Worm (Caenorhabditis elegans) whole organism, L4 larva: ENCODE results near the gene par-4.

ENCODE experiments used
- F26F4.8 ChIP-seq: fragments of 200-800 bp; sonication (Bioruptor generic); conservative IDR thresholded peaks from 2 replicates; pipeline ENCODE4 v1.3.6; 2022; ENCODE audit warnings: missing genetic modification characterization, missing compliant biosample characterization
- F49E8.2 ChIP-seq: sonication (generic microtip); optimal IDR thresholded peaks from 2 replicates; lab custom pipeline; 2016; ENCODE audit warnings: missing compliant biosample characterization, mild to moderate bottlenecking, missing genetic modification characterization, borderline replicate concordance
- Y105C5A.15 ChIP-seq: fragments of 200-800 bp; sonication (Bioruptor generic); IDR thresholded peaks from 2 replicates; pipeline ENCODE4 v1.3.6; 2022; ENCODE audit warnings: missing genetic modification characterization, missing compliant biosample characterization
- ZK546.5 ChIP-seq, 2 experiments: sonication (generic microtip); optimal IDR thresholded peaks; 2 replicates each; lab custom pipeline; 2017; ENCODE audit warnings: missing biosample characterization in 2 of 2, missing genetic modification characterization in 2 of 2
- aha-1 ChIP-seq: fragments of 150-350 bp; peaks from one replicate; lab custom pipeline; 2014; ENCODE audit warnings: missing biosample characterization, missing genetic modification characterization
- arid-1 ChIP-seq: fragments of 200-800 bp; sonication (Bioruptor generic); conservative IDR thresholded peaks from 2 replicates; pipeline ENCODE4 v1.3.6; 2022; ENCODE audit warnings: missing genetic modification reagents, missing genetic modification characterization, missing compliant biosample characterization
- attf-4 ChIP-seq: sonication (generic microtip); optimal IDR thresholded peaks from 3 replicates; lab custom pipeline; 2017; ENCODE audit warnings: missing biosample characterization, missing genetic modification characterization
- ceh-20 ChIP-seq: fragments of 200-800 bp; sonication (Bioruptor generic); IDR thresholded peaks from 2 replicates; pipeline ENCODE4 v1.3.6; 2022; ENCODE audit warnings: missing genetic modification reagents, missing genetic modification characterization, missing compliant biosample characterization
- ceh-28 ChIP-seq: fragments of 150-350 bp; optimal IDR thresholded peaks from 2 replicates; lab custom pipeline; 2014; ENCODE audit warnings: missing biosample characterization, missing genetic modification reagents, missing genetic modification characterization
- ceh-32 ChIP-seq: sonication (generic microtip); optimal IDR thresholded peaks from 2 replicates; lab custom pipeline; 2016; ENCODE audit warnings: mild to moderate bottlenecking, missing genetic modification characterization, missing compliant biosample characterization; ENCODE audit not compliant: poor library complexity
- ceh-44 ChIP-seq: fragments of 200-800 bp; sonication (Bioruptor generic); IDR thresholded peaks from 2 replicates; pipeline ENCODE4 v1.3.6; 2022; ENCODE audit warnings: missing genetic modification reagents, missing genetic modification characterization, missing compliant biosample characterization
- ces-1 ChIP-seq: fragments of 150-350 bp; sonication (generic microtip); optimal IDR thresholded peaks from 4 replicates; lab custom pipeline; 2014; ENCODE audit warnings: missing biosample characterization, missing genetic modification reagents, missing genetic modification characterization
- daf-12 ChIP-seq: fragments of 150-350 bp; optimal IDR thresholded peaks from 2 replicates; lab custom pipeline; 2014; ENCODE audit warnings: missing biosample characterization, missing genetic modification reagents, missing genetic modification characterization
- dpl-1 ChIP-seq: fragments of 150-350 bp; optimal IDR thresholded peaks from 2 replicates; lab custom pipeline; 2014; ENCODE audit warnings: missing biosample characterization, missing genetic modification reagents, missing genetic modification characterization
- dve-1 ChIP-seq: sonication (generic microtip); optimal IDR thresholded peaks from 2 replicates; lab custom pipeline; 2017; ENCODE audit warnings: antibody characterized with exemption, mild to moderate bottlenecking, missing genetic modification characterization, missing compliant biosample characterization; ENCODE audit not compliant: insufficient read depth
- fkh-10 ChIP-seq: fragments of 150-350 bp; optimal IDR thresholded peaks from 2 replicates; lab custom pipeline; 2014; ENCODE audit warnings: missing biosample characterization, missing genetic modification reagents, missing genetic modification characterization
- hif-1 ChIP-seq, 2 experiments: sonication (generic microtip); optimal IDR thresholded peaks; 2 replicates each; lab custom pipeline; 2016 to 2017; ENCODE audit warnings: missing compliant biosample characterization in 2 of 2, missing genetic modification characterization in 2 of 2, missing genetic modification reagents in 2 of 2, missing genotype in 2 of 2, mild to moderate bottlenecking in 1 of 2
- hlh-11 ChIP-seq: fragments of 200-800 bp; sonication (Bioruptor generic); optimal IDR thresholded peaks from 2 replicates; lab custom pipeline; 2018; ENCODE audit warnings: mild to moderate bottlenecking, missing genetic modification characterization, missing compliant biosample characterization
- hlh-30 ChIP-seq: sonication (generic microtip); optimal IDR thresholded peaks from 2 replicates; lab custom pipeline; 2017; ENCODE audit warnings: antibody characterized with exemption, mild to moderate bottlenecking, missing genetic modification characterization, missing compliant biosample characterization; ENCODE audit not compliant: insufficient read depth
- hmg-1.1 ChIP-seq: fragments of 200-800 bp; sonication (Bioruptor generic); IDR thresholded peaks from 2 replicates; pipeline ENCODE4 v1.3.6; 2022; ENCODE audit warnings: missing genetic modification reagents, missing genetic modification characterization, missing compliant biosample characterization
- jun-1 ChIP-seq: fragments of 150-350 bp; optimal IDR thresholded peaks from 2 replicates; lab custom pipeline; 2014; ENCODE audit warnings: missing biosample characterization, missing genetic modification reagents, missing genetic modification characterization
- lim-7 ChIP-seq: fragments of 200-800 bp; sonication (Bioruptor generic); IDR thresholded peaks from 2 replicates; pipeline ENCODE4 v1.3.6; 2022; ENCODE audit warnings: missing genetic modification characterization, missing compliant biosample characterization
- lin-13 ChIP-seq: fragments of 150-350 bp; optimal IDR thresholded peaks from 2 replicates; lab custom pipeline; 2014; ENCODE audit warnings: missing biosample characterization, missing genetic modification reagents, missing genetic modification characterization
- lin-38 ChIP-seq: fragments of 200-800 bp; sonication (Bioruptor generic); IDR thresholded peaks from 2 replicates; pipeline ENCODE4 v1.3.6; 2022; ENCODE audit warnings: missing genetic modification reagents, missing genetic modification characterization, missing compliant biosample characterization
- lin-39 ChIP-seq: fragments of 150-350 bp; optimal IDR thresholded peaks from 2 replicates; lab custom pipeline; 2014; ENCODE audit warnings: missing biosample characterization, missing genetic modification reagents, missing genetic modification characterization
- lir-3 ChIP-seq: sonication (generic microtip); optimal IDR thresholded peaks from 2 replicates; lab custom pipeline; 2016; ENCODE audit warnings: mild to moderate bottlenecking, missing genetic modification characterization, missing compliant biosample characterization
- lsy-2 ChIP-seq, 2 experiments: fragments of 150-350 bp in 1 of 2; sonication (generic microtip) in 1 of 2; optimal IDR thresholded peaks; 2 replicates each; lab custom pipeline; 2014 to 2017; ENCODE audit warnings: missing biosample characterization in 2 of 2, missing genetic modification characterization in 2 of 2
- mdt-29 ChIP-seq: fragments of 200-800 bp; sonication (Bioruptor generic); IDR thresholded peaks from 2 replicates; pipeline ENCODE4 v1.3.6; 2022; ENCODE audit warnings: missing genetic modification reagents, missing genetic modification characterization, missing compliant biosample characterization
- mep-1 ChIP-seq: fragments of 150-350 bp; sonication (generic microtip); optimal IDR thresholded peaks from 3 replicates; lab custom pipeline; 2014; ENCODE audit warnings: missing biosample characterization, missing genetic modification characterization
- mes-2 ChIP-seq: sonication (generic microtip); optimal IDR thresholded peaks from 2 replicates; lab custom pipeline; 2016; ENCODE audit warnings: missing genotype, mild to moderate bottlenecking, missing genetic modification characterization, missing compliant biosample characterization; ENCODE audit not compliant: poor library complexity, severe bottlenecking
- nhr-102 ChIP-seq: sonication (generic microtip); optimal IDR thresholded peaks from 2 replicates; lab custom pipeline; 2016; ENCODE audit warnings: mild to moderate bottlenecking, missing genetic modification characterization, moderate library complexity, missing compliant biosample characterization
- nhr-28 ChIP-seq: fragments of 150-350 bp; optimal IDR thresholded peaks from 2 replicates; lab custom pipeline; 2014; ENCODE audit warnings: missing biosample characterization, missing genetic modification characterization
- nhr-41 ChIP-seq: fragments of 200-800 bp; sonication (Bioruptor generic); IDR thresholded peaks from 2 replicates; pipeline ENCODE4 v1.3.6; 2022; ENCODE audit warnings: missing genetic modification reagents, missing genetic modification characterization, missing compliant biosample characterization
- nhr-48 ChIP-seq: sonication (generic microtip); optimal IDR thresholded peaks from 2 replicates; lab custom pipeline; 2016; ENCODE audit warnings: mild to moderate bottlenecking, missing genetic modification characterization, missing compliant biosample characterization
- php-3 ChIP-seq: fragments of 200-800 bp; sonication (Bioruptor generic); IDR thresholded peaks from 2 replicates; pipeline ENCODE4 v1.3.6; 2022; ENCODE audit warnings: missing genetic modification reagents, missing genetic modification characterization, missing compliant biosample characterization
- pqm-1 ChIP-seq: sonication (generic microtip); optimal IDR thresholded peaks from 2 replicates; lab custom pipeline; 2017; ENCODE audit warnings: missing biosample characterization, missing genetic modification characterization
- rbr-2 ChIP-seq: sonication (generic microtip); optimal IDR thresholded peaks from 2 replicates; lab custom pipeline; 2016; ENCODE audit warnings: missing genotype, missing genetic modification characterization, missing compliant biosample characterization
- sdz-12 ChIP-seq: fragments of 200-800 bp; sonication (Bioruptor generic); optimal IDR thresholded peaks from 2 replicates; lab custom pipeline; 2018; ENCODE audit warnings: mild to moderate bottlenecking, missing genetic modification characterization, missing compliant biosample characterization
- snpc-4 ChIP-seq: fragments of 150-350 bp; optimal IDR thresholded peaks from 2 replicates; lab custom pipeline; 2014; ENCODE audit warnings: missing biosample characterization, missing genetic modification characterization
- tra-1 ChIP-seq: fragments of 200-800 bp; sonication (Bioruptor generic); IDR thresholded peaks from 2 replicates; pipeline ENCODE4 v1.3.6; 2022; ENCODE audit warnings: missing genetic modification reagents, missing genetic modification characterization, missing compliant biosample characterization
- unc-62 ChIP-seq, 3 experiments: fragments of 150-350 bp in 1 of 3; sonication (generic microtip); optimal IDR thresholded peaks in 2 of 3; peaks in 1 of 3; 1 replicate in 1 of 3; 2 replicates in 2 of 3; lab custom pipeline; 2014 to 2017; ENCODE audit warnings: missing biosample characterization in 3 of 3, missing genetic modification characterization in 3 of 3, missing genetic modification reagents in 3 of 3, missing genotype in 1 of 3
- vab-7 ChIP-seq: fragments of 200-800 bp; sonication (Bioruptor generic); IDR thresholded peaks from 2 replicates; pipeline ENCODE4 v1.3.6; 2022; ENCODE audit warnings: missing genetic modification reagents, missing genetic modification characterization, missing compliant biosample characterization
- zfp-2 ChIP-seq: sonication (generic microtip); optimal IDR thresholded peaks from 2 replicates; lab custom pipeline; 2016; ENCODE audit warnings: mild to moderate bottlenecking, missing genetic modification characterization, missing compliant biosample characterization
- zip-11 ChIP-seq: fragments of 200-800 bp; sonication (Bioruptor generic); IDR thresholded peaks from 2 replicates; pipeline ENCODE4 v1.3.6; 2022; ENCODE audit warnings: missing genetic modification characterization, missing compliant biosample characterization

The par-4 gene

ce11 chrV:18086174-18086661 lies 12.3 kb upstream of the par-4 start, which contains the start of gene Y59A8B.12:
Y59A8B.12 (minus strand) TSS chrV:18086224.
- TF ChIP-seq nhr-28 (tag; lab: Kevin White, UChicago): no peak
- no peak for TF ChIP-seq hlh-11 (tag; lab: Kevin White, UChicago)
- TF ChIP-seq zip-11 (GFP tag; lab: Robert Waterston, UW): no peak
- TF ChIP-seq daf-12 (tag; lab: Kevin White, UChicago): no peak
- no peak for TF ChIP-seq snpc-4
- TF ChIP-seq lim-7: no peak
- TF ChIP-seq nhr-41: no peak
- no peak for TF ChIP-seq mes-2 (tag; lab: Kevin White, UChicago)
- TF ChIP-seq zfp-2 (tag; lab: Kevin White, UChicago): no peak
- no peak for TF ChIP-seq ceh-44
- TF ChIP-seq ceh-32 (tag; lab: Kevin White, UChicago): no peak
- no peak for TF ChIP-seq ceh-28 (tag; lab: Kevin White, UChicago)
- TF ChIP-seq fkh-10 (GFP tag; lab: Kevin White, UChicago): no peak
- TF ChIP-seq lsy-2 (tag; optimal IDR thresholded peaks at IDR 0.05; lab: Kevin White, UChicago): no peak
- TF ChIP-seq F49E8.2 (tag; lab: Kevin White, UChicago): no peak
- no peak for TF ChIP-seq arid-1 (GFP tag; lab: Robert Waterston, UW)
- TF ChIP-seq hif-1 (tag; optimal IDR thresholded peaks at IDR 0.05; lab: Kevin White, UChicago): no peak

- no peak for TF ChIP-seq nhr-48 (tag; lab: Kevin White, UChicago)
- peak; percentile 45 for TF ChIP-seq mep-1
- TF ChIP-seq hmg-1.1: peak; percentile 51; the same call in 1 of the 2 replicates
- no peak for TF ChIP-seq attf-4 (tag; lab: Kevin White, UChicago)
- no peak for TF ChIP-seq lir-3 (tag; lab: Kevin White, UChicago)
- TF ChIP-seq nhr-28 (tag; lab: Kevin White, UChicago): peak; percentile 44
- TF ChIP-seq mdt-29: no peak
- peak; percentile 95 for TF ChIP-seq dpl-1 (GFP tag; lab: Kevin White, UChicago)
- TF ChIP-seq pqm-1: no peak
- TF ChIP-seq unc-62 (GFP tag; optimal IDR thresholded peaks at IDR 0.05 in 1 of 2; lab: Kevin White, UChicago): peak in 1 of 2 experiments; percentile 1
- TF ChIP-seq unc-62 (tag; optimal IDR thresholded peaks at IDR 0.05; lab: Kevin White, UChicago): no peak
- TF ChIP-seq hlh-30 (tag; lab: Kevin White, UChicago): peak; percentile 33
- peak in 1 of 2 experiments; percentile 53 for TF ChIP-seq lsy-2 (tag; optimal IDR thresholded peaks at IDR 0.05; lab: Kevin White, UChicago)
- TF ChIP-seq lin-38 (GFP tag; lab: Robert Waterston, UW): peak; percentile 96
- no peak for TF ChIP-seq nhr-102
These were observed 11.7 kb upstream of the par-4 start, which contains the start of gene slr-2 for ce11 chrV:18086783-18087182. slr-2 (plus strand) TSS chrV:18087123.

- TF ChIP-seq aha-1: peak; percentile 20
- TF ChIP-seq ZK546.5 (tag; optimal IDR thresholded peaks at IDR 0.05; lab: Kevin White, UChicago): no peak
These were observed 7.3 kb upstream of the par-4 start for ce11 chrV:18091216-18091615.

ce11 chrV:18093941-18094340 lies 4.5 kb upstream of the par-4 start:
- TF ChIP-seq hlh-11 (tag; lab: Kevin White, UChicago) (no peak), dve-1 (no peak), ces-1 (GFP tag; lab: Kevin White, UChicago) (no peak), hmg-1.1 (no peak), F49E8.2 (tag; lab: Kevin White, UChicago) (no peak), lin-39 (tag; lab: Kevin White, UChicago) (no peak), jun-1 (tag; lab: Kevin White, UChicago) (no peak), tra-1 (GFP tag; lab: Robert Waterston, UW) (no peak), F26F4.8 (GFP tag; lab: Robert Waterston, UW) (no peak), lin-13 (GFP tag; lab: Kevin White, UChicago) (no peak), sdz-12 (GFP tag; lab: Kevin White, UChicago) (no peak), dpl-1 (GFP tag; lab: Kevin White, UChicago) (no peak), arid-1 (GFP tag; lab: Robert Waterston, UW) (no peak), Y105C5A.15 (no peak), rbr-2 (tag; lab: Kevin White, UChicago) (no peak), vab-7 (GFP tag; lab: Robert Waterston, UW) (no peak), ceh-20 (GFP tag; lab: Robert Waterston, UW) (no peak), php-3 (GFP tag; lab: Robert Waterston, UW) (no peak)
